Worm (Caenorhabditis elegans) whole organism, L4 larva: Measurements from ENCODE around the gene C30G4.2.
A peak's percentile ranks its signal among the peaks of the same experiment; 100 is the strongest.

Experiments
- F10B5.3 ChIP-seq: sonication (generic microtip); optimal IDR thresholded peaks from 2 replicates; lab custom pipeline; 2016; ENCODE audit warnings: mild to moderate bottlenecking, missing genetic modification characterization, missing compliant biosample characterization
- F26F4.8 ChIP-seq: fragments of 200-800 bp; sonication (Bioruptor generic); conservative IDR thresholded peaks from 2 replicates; pipeline ENCODE4 v1.3.6; 2022; ENCODE audit warnings: missing genetic modification characterization, missing compliant biosample characterization
- F49E8.2 ChIP-seq: sonication (generic microtip); optimal IDR thresholded peaks from 2 replicates; lab custom pipeline; 2016; ENCODE audit warnings: missing compliant biosample characterization, mild to moderate bottlenecking, missing genetic modification characterization, borderline replicate concordance
- T20F7.1 ChIP-seq: fragments of 200-800 bp; sonication (Bioruptor generic); optimal IDR thresholded peaks from 2 replicates; lab custom pipeline; 2018; ENCODE audit warnings: mild to moderate bottlenecking, missing genetic modification characterization, missing compliant biosample characterization
- Y75B8A.6 ChIP-seq: fragments of 200-800 bp; sonication (Bioruptor generic); IDR thresholded peaks from 2 replicates; pipeline ENCODE4 v1.3.6; 2022; ENCODE audit warnings: missing genetic modification reagents, missing genetic modification characterization, missing compliant biosample characterization
- aha-1 ChIP-seq: fragments of 150-350 bp; peaks from one replicate; lab custom pipeline; 2014; ENCODE audit warnings: missing biosample characterization, missing genetic modification characterization
- ama-1 ChIP-seq: fragments of 150-350 bp; optimal IDR thresholded peaks from 2 replicates; lab custom pipeline; 2014; ENCODE audit warnings: inconsistent platforms, mixed read lengths
- arid-1 ChIP-seq: fragments of 200-800 bp; sonication (Bioruptor generic); conservative IDR thresholded peaks from 2 replicates; pipeline ENCODE4 v1.3.6; 2022; ENCODE audit warnings: missing genetic modification reagents, missing genetic modification characterization, missing compliant biosample characterization
- ceh-62 ChIP-seq: sonication (generic microtip); optimal IDR thresholded peaks from 2 replicates; lab custom pipeline; 2017; ENCODE audit warnings: missing biosample characterization, missing genetic modification characterization
- ces-1 ChIP-seq: fragments of 150-350 bp; sonication (generic microtip); optimal IDR thresholded peaks from 4 replicates; lab custom pipeline; 2014; ENCODE audit warnings: missing biosample characterization, missing genetic modification reagents, missing genetic modification characterization
- daf-16 ChIP-seq, 3 experiments: sonication (generic microtip); optimal IDR thresholded peaks; 2 replicates each; lab custom pipeline; 2016 to 2017; ENCODE audit warnings: missing genetic modification characterization in 3 of 3, missing genetic modification reagents in 3 of 3, mild to moderate bottlenecking in 2 of 3, missing compliant biosample characterization in 2 of 3, missing biosample characterization in 1 of 3, moderate library complexity in 1 of 3
- daf-19 ChIP-seq: fragments of 200-800 bp; sonication (Bioruptor generic); conservative IDR thresholded peaks from 2 replicates; pipeline ENCODE4 v1.3.6; 2022; ENCODE audit warnings: missing genetic modification characterization, missing compliant biosample characterization
- dmd-6 ChIP-seq: fragments of 200-800 bp; sonication (Bioruptor generic); IDR thresholded peaks from 2 replicates; pipeline ENCODE4 v1.3.6; 2022; ENCODE audit warnings: missing genetic modification reagents, missing genetic modification characterization, missing compliant biosample characterization
- dmd-8 ChIP-seq: fragments of 200-800 bp; sonication (Bioruptor generic); IDR thresholded peaks from 2 replicates; pipeline ENCODE4 v1.3.6; 2022; ENCODE audit warnings: missing genetic modification characterization, missing compliant biosample characterization
- dve-1 ChIP-seq: sonication (generic microtip); optimal IDR thresholded peaks from 2 replicates; lab custom pipeline; 2017; ENCODE audit warnings: antibody characterized with exemption, mild to moderate bottlenecking, missing genetic modification characterization, missing compliant biosample characterization; ENCODE audit not compliant: insufficient read depth
- egl-27 ChIP-seq: sonication (generic microtip); optimal IDR thresholded peaks from 3 replicates; lab custom pipeline; 2017; ENCODE audit warnings: missing biosample characterization, missing genetic modification reagents, missing genetic modification characterization
- fkh-10 ChIP-seq: fragments of 150-350 bp; optimal IDR thresholded peaks from 2 replicates; lab custom pipeline; 2014; ENCODE audit warnings: missing biosample characterization, missing genetic modification reagents, missing genetic modification characterization
- hlh-11 ChIP-seq: fragments of 200-800 bp; sonication (Bioruptor generic); optimal IDR thresholded peaks from 2 replicates; lab custom pipeline; 2018; ENCODE audit warnings: mild to moderate bottlenecking, missing genetic modification characterization, missing compliant biosample characterization
- hlh-30 ChIP-seq: sonication (generic microtip); optimal IDR thresholded peaks from 2 replicates; lab custom pipeline; 2017; ENCODE audit warnings: antibody characterized with exemption, mild to moderate bottlenecking, missing genetic modification characterization, missing compliant biosample characterization; ENCODE audit not compliant: insufficient read depth
- lin-1 ChIP-seq: fragments of 200-800 bp; sonication (Bioruptor generic); IDR thresholded peaks from 2 replicates; pipeline ENCODE4 v1.3.6; 2022; ENCODE audit warnings: missing genetic modification reagents, missing genetic modification characterization, missing compliant biosample characterization
- lin-15B ChIP-seq: fragments of 150-350 bp; sonication (generic microtip); optimal IDR thresholded peaks from 3 replicates; lab custom pipeline; 2014; ENCODE audit warnings: missing biosample characterization, missing genetic modification characterization
- lin-29 ChIP-seq: fragments of 200-800 bp; sonication (Bioruptor generic); IDR thresholded peaks from 2 replicates; pipeline ENCODE4 v1.3.6; 2022; ENCODE audit warnings: missing genetic modification reagents, missing genetic modification characterization, missing compliant biosample characterization
- madf-9 ChIP-seq: fragments of 200-800 bp; sonication (Bioruptor generic); conservative IDR thresholded peaks from 2 replicates; pipeline ENCODE4 v1.3.6; 2022; ENCODE audit warnings: missing genetic modification reagents, missing genetic modification characterization, missing compliant biosample characterization
- mdl-1 ChIP-seq, 2 experiments: fragments of 150-350 bp in 1 of 2; sonication (generic microtip) in 1 of 2; optimal IDR thresholded peaks; 2 replicates each; lab custom pipeline; 2014 to 2017; ENCODE audit warnings: missing biosample characterization in 2 of 2, missing genetic modification characterization in 2 of 2
- mep-1 ChIP-seq: fragments of 150-350 bp; sonication (generic microtip); optimal IDR thresholded peaks from 3 replicates; lab custom pipeline; 2014; ENCODE audit warnings: missing biosample characterization, missing genetic modification characterization
- mxl-2 ChIP-seq: fragments of 200-800 bp; sonication (Bioruptor generic); conservative IDR thresholded peaks from 2 replicates; pipeline ENCODE4 v1.3.6; 2022; ENCODE audit warnings: missing genetic modification reagents, missing genetic modification characterization, missing compliant biosample characterization
- nhr-10 ChIP-seq: fragments of 150-350 bp; optimal IDR thresholded peaks from 2 replicates; lab custom pipeline; 2014; ENCODE audit warnings: missing biosample characterization, missing genetic modification characterization
- nhr-111 ChIP-seq: fragments of 200-800 bp; sonication (Bioruptor generic); optimal IDR thresholded peaks from 2 replicates; lab custom pipeline; 2018; ENCODE audit warnings: mild to moderate bottlenecking, missing genetic modification characterization, missing compliant biosample characterization
- nhr-28 ChIP-seq: fragments of 150-350 bp; optimal IDR thresholded peaks from 2 replicates; lab custom pipeline; 2014; ENCODE audit warnings: missing biosample characterization, missing genetic modification characterization
- nhr-41 ChIP-seq: fragments of 200-800 bp; sonication (Bioruptor generic); IDR thresholded peaks from 2 replicates; pipeline ENCODE4 v1.3.6; 2022; ENCODE audit warnings: missing genetic modification reagents, missing genetic modification characterization, missing compliant biosample characterization
- nhr-77 ChIP-seq: fragments of 150-350 bp; optimal IDR thresholded peaks from 2 replicates; lab custom pipeline; 2014; ENCODE audit warnings: missing biosample characterization, missing genetic modification characterization
- php-3 ChIP-seq: fragments of 200-800 bp; sonication (Bioruptor generic); IDR thresholded peaks from 2 replicates; pipeline ENCODE4 v1.3.6; 2022; ENCODE audit warnings: missing genetic modification reagents, missing genetic modification characterization, missing compliant biosample characterization
- pqm-1 ChIP-seq: sonication (generic microtip); optimal IDR thresholded peaks from 2 replicates; lab custom pipeline; 2017; ENCODE audit warnings: missing biosample characterization, missing genetic modification characterization
- set-16 ChIP-seq: fragments of 200-800 bp; sonication (Bioruptor generic); IDR thresholded peaks from 2 replicates; pipeline ENCODE4 v1.3.6; 2022; ENCODE audit warnings: missing genetic modification reagents, missing genetic modification characterization, missing compliant biosample characterization
- snpc-4 ChIP-seq: fragments of 150-350 bp; optimal IDR thresholded peaks from 2 replicates; lab custom pipeline; 2014; ENCODE audit warnings: missing biosample characterization, missing genetic modification characterization
- spr-1 ChIP-seq: sonication (generic microtip); optimal IDR thresholded peaks from 2 replicates; lab custom pipeline; 2016; ENCODE audit warnings: mild to moderate bottlenecking, missing genetic modification characterization, missing compliant biosample characterization
- spr-3 ChIP-seq: fragments of 200-800 bp; sonication (Bioruptor generic); optimal IDR thresholded peaks from 2 replicates; lab custom pipeline; 2018; ENCODE audit warnings: mild to moderate bottlenecking, missing genetic modification characterization, missing compliant biosample characterization
- unc-62 ChIP-seq, 3 experiments: fragments of 150-350 bp in 1 of 3; sonication (generic microtip); optimal IDR thresholded peaks in 2 of 3; peaks in 1 of 3; 1 replicate in 1 of 3; 2 replicates in 2 of 3; lab custom pipeline; 2014 to 2017; ENCODE audit warnings: missing biosample characterization in 3 of 3, missing genetic modification characterization in 3 of 3, missing genetic modification reagents in 3 of 3, missing genotype in 1 of 3
- ztf-11 ChIP-seq: fragments of 150-350 bp; optimal IDR thresholded peaks from 2 replicates; lab custom pipeline; 2014; ENCODE audit warnings: missing biosample characterization, missing genetic modification characterization

Gene C30G4.2

ce11 chrX:17070495-17070894 is 25.1 kb upstream of the C30G4.2 start (continued):
- no peak for TF ChIP-seq nhr-10
- TF ChIP-seq, all 104 proteins: peak for 4

ce11 chrX:17066937-17067336 is 21.5 kb upstream of the C30G4.2 start:
- TF ChIP-seq F49E8.2 (tag; lab: Kevin White, UChicago): no peak
- TF ChIP-seq dmd-6: peak; percentile 72
- peak; percentile 67 for TF ChIP-seq dve-1
- TF ChIP-seq daf-16 (GFP tag; optimal IDR thresholded peaks at IDR 0.05; lab: Kevin White, UChicago): no peak
- peak; percentile 77 for TF ChIP-seq daf-16 (tag; optimal IDR thresholded peaks at IDR 0.05; lab: Kevin White, UChicago)
- no peak for TF ChIP-seq madf-9 (GFP tag; lab: Robert Waterston, UW)
- TF ChIP-seq ceh-62 (tag; lab: Kevin White, UChicago): no peak
- TF ChIP-seq egl-27 (tag; lab: Kevin White, UChicago): no peak
- TF ChIP-seq mep-1 (tag; lab: Kevin White, UChicago): no peak
- no peak for TF ChIP-seq arid-1 (GFP tag; lab: Robert Waterston, UW)
- no peak for TF ChIP-seq F26F4.8 (GFP tag; lab: Robert Waterston, UW)
- TF ChIP-seq hlh-30: peak; percentile 65
- TF ChIP-seq set-16 (GFP tag; lab: Robert Waterston, UW): no peak
- TF ChIP-seq aha-1 (tag; lab: Kevin White, UChicago): no peak
- TF ChIP-seq mxl-2 (GFP tag; lab: Robert Waterston, UW): no peak
- no peak for TF ChIP-seq F10B5.3 (tag; lab: Kevin White, UChicago)
- no peak for TF ChIP-seq snpc-4 (tag; lab: Kevin White, UChicago)
- TF ChIP-seq fkh-10 (GFP tag; lab: Kevin White, UChicago): no peak
- TF ChIP-seq lin-29: no peak
- TF ChIP-seq pqm-1 (tag; lab: Kevin White, UChicago): peak; percentile 68
- TF ChIP-seq nhr-28: peak; percentile 51
- peak in 1 of 2 experiments; percentile 32 for TF ChIP-seq mdl-1 (tag; optimal IDR thresholded peaks at IDR 0.05; lab: Kevin White, UChicago)
- no peak for TF ChIP-seq daf-19 (GFP tag; lab: Robert Waterston, UW)
- TF ChIP-seq lin-1 (GFP tag; lab: Robert Waterston, UW): no peak
- no peak for TF ChIP-seq Y75B8A.6 (GFP tag; lab: Robert Waterston, UW)
- 0 out of 2 replicates have a peak, but pooled peaks have one; percentile 37 for TF ChIP-seq php-3 (GFP tag; lab: Robert Waterston, UW)
- peak; percentile 34 for TF ChIP-seq hlh-11 (tag; lab: Kevin White, UChicago)
- TF ChIP-seq ztf-11: no peak
- TF ChIP-seq nhr-41 (GFP tag; lab: Robert Waterston, UW): no peak
- no peak for TF ChIP-seq dmd-8 (GFP tag; lab: Robert Waterston, UW)
- no peak for TF ChIP-seq spr-1 (tag; lab: Kevin White, UChicago)
- peak in 1 of 2 experiments; percentile 71 for TF ChIP-seq unc-62 (GFP tag; optimal IDR thresholded peaks at IDR 0.05 in 1 of 2; lab: Kevin White, UChicago)
- no peak for TF ChIP-seq unc-62 (tag; optimal IDR thresholded peaks at IDR 0.05; lab: Kevin White, UChicago)
- TF ChIP-seq T20F7.1: no peak

ce11 chrX:17064820-17065219 is 19.4 kb upstream of the C30G4.2 start:
- TF ChIP-seq hlh-30: peak; percentile 41
- no peak for TF ChIP-seq nhr-111 (GFP tag; lab: Kevin White, UChicago)
- TF ChIP-seq nhr-28: peak; percentile 18
- no peak for TF ChIP-seq lin-15B (tag; lab: Kevin White, UChicago)
- peak; percentile 13 for TF ChIP-seq nhr-77 (tag; lab: Kevin White, UChicago)
- TF ChIP-seq ama-1 (lab: Kevin White, UChicago): no peak
- TF ChIP-seq spr-3 (GFP tag; lab: Kevin White, UChicago): no peak
- peak; percentile 78 for TF ChIP-seq dve-1
- no peak for TF ChIP-seq daf-16 (GFP tag; optimal IDR thresholded peaks at IDR 0.05; lab: Kevin White, UChicago)
- peak; percentile 68 for TF ChIP-seq daf-16 (tag; optimal IDR thresholded peaks at IDR 0.05; lab: Kevin White, UChicago)
- TF ChIP-seq hlh-11 (tag; lab: Kevin White, UChicago): peak; percentile 53
- TF ChIP-seq pqm-1 (tag; lab: Kevin White, UChicago): peak; percentile 43
- TF ChIP-seq ces-1 (GFP tag; lab: Kevin White, UChicago): no peak
- TF ChIP-seq mdl-1 (tag; optimal IDR thresholded peaks at IDR 0.05; lab: Kevin White, UChicago): peak in 1 of 2 experiments; percentile 1
- TF ChIP-seq dmd-6: peak; percentile 64
- peak; percentile 61 for TF ChIP-seq aha-1 (tag; lab: Kevin White, UChicago)
